Fruit fly (Drosophila melanogaster): Measurements from ENCODE around the gene CG5644.
A peak's percentile ranks its signal among the peaks of the same experiment; 100 is the strongest.

The CG5644 gene

dm6 chr3L:9004788-9005246 is 25.1 kb upstream of the CG5644 start, which contains the start of gene Doc3:
Gene Doc3, plus strand, starts transcription at chr3L:9005196.
- TF ChIP-seq CG8478 (optimal IDR thresholded peaks at IDR 0.05) (no peak), CTCF (optimal IDR thresholded peaks at IDR 0.05) (peak in 1 of 2 experiments; percentile 24)

DNA sequence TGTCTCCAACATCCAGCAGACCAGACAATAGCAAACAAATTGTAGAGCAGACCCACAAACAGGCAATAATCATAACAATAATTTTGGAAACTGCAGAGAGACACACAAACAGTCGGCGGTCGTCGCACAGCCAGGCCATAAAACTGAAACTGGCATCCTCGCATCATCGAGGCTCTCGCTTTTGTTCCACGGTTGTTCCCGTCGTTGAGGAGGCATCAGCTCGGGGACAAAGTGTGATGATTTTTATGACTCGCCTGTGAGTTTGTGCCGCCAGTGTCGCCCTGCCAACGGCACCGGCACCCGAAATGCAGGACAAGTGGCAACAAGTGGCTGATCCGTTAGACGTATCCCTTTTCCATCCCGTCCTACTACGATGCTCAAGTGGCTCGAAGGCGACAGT is 23.7 kb upstream of the CG5644 start:
- TF ChIP-seq CTCF (optimal IDR thresholded peaks at IDR 0.05) (no peak), CG8478 (optimal IDR thresholded peaks at IDR 0.05) (no peak)

DNA sequence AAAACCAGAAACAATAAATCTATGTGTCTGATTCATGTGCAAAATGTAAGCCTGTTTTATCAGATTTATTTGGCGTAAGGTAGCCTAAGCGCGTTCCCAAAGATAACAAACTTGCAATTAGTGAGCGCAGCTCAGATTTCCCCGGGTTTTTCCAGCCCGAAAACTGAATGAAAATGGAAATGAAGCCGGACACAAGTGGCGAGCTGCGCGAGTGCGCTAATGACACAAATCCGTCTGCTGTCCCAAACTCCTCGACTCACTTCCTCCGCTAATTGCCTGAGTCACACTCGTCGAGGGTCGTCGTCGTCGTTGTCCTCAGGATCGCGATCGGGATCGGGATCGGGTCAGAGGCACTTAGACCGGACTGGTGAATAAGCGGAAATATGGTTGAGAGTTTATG is 22.8 kb upstream of the CG5644 start:
- TF ChIP-seq CTCF (optimal IDR thresholded peaks at IDR 0.05) (no peak), CG8478 (optimal IDR thresholded peaks at IDR 0.05) (no peak)

dm6 chr3L:8997686-8998239 is 18.1 kb upstream of the CG5644 start, which contains the start of the genes smg and CG5087:
Gene smg, minus strand, starts transcription at chr3L:8997989.
Gene CG5087, plus strand, starts transcription at chr3L:8998184.
- TF ChIP-seq CTCF (optimal IDR thresholded peaks at IDR 0.05) (peak; percentile 70 to 78), CG8478 (optimal IDR thresholded peaks at IDR 0.05) (no peak)

- TF ChIP-seq CG8478 (optimal IDR thresholded peaks at IDR 0.05) (no peak), CTCF (optimal IDR thresholded peaks at IDR 0.05) (no peak)
Measured at dm6 chr3L:8996899-8997685, 17.4 kb upstream of the CG5644 start.

- no peak for TF ChIP-seq CG8478 (optimal IDR thresholded peaks at IDR 0.05)
- TF ChIP-seq CTCF (optimal IDR thresholded peaks at IDR 0.05) = no peak
Measured at dm6 chr3L:8996173-8996767, 16.6 kb upstream of the CG5644 start.

DNA sequence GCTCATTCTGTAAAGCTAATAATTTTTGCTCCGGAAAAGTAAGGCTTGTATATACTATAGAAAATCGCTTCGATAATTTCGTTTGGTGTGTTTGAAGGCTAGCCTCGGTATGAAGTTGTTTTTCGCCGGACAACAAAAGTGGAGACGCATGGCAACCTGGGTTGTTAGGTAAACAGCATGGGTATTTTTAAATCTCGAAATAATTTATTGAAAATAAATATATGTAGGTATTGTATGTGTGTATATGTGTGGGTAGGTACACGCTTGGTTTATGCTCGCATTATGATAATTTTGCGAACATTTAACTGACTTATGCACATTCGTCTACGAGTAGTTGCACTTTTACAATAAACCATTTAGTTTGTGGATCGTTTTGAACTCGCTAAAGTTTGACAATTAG is 10.4 kb upstream of the CG5644 start, which contains the start of gene CG5280:
CG5280 (minus strand) TSS at position 101 of the 400 bp plus-strand sequence.
- TF ChIP-seq CG8478 (optimal IDR thresholded peaks at IDR 0.05) (no peak), CTCF (optimal IDR thresholded peaks at IDR 0.05) (no peak)

dm6 chr3L:8986582-8986981 is 6.9 kb upstream of the CG5644 start, which contains the start of gene CG5068:
Gene CG5068, plus strand, starts transcription at chr3L:8986710.
- TF ChIP-seq CG8478 (optimal IDR thresholded peaks at IDR 0.05) = no peak
- peak in 1 of 2 experiments; percentile 47 for TF ChIP-seq CTCF (optimal IDR thresholded peaks at IDR 0.05)

DNA sequence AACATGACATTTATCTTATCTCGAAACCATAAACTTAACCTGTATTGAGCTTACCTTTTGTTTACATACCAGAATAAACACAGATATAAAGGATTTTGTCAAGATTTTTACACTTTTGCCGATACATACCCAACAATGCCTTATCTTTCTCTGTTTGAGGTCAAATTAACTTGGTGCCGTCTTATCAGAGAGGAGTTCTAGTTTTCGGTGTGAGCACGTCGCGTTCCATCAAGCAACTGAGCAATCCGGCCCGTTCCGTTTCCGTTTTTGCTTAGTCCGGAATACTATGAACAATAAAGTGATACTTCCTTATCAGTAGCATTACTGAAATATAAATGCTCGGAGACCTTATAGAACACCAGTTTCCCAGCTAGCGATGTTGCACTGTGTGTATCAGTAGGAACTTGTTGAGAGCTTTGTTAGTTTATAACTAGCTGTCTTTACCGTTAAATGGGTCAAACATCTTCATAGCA is 6.2 kb upstream of the CG5644 start, which contains the start of gene Galk:
Galk (minus strand) TSS at position 244 of the 473 bp plus-strand sequence.
- TF ChIP-seq CG8478 (optimal IDR thresholded peaks at IDR 0.05) = no peak

DNA sequence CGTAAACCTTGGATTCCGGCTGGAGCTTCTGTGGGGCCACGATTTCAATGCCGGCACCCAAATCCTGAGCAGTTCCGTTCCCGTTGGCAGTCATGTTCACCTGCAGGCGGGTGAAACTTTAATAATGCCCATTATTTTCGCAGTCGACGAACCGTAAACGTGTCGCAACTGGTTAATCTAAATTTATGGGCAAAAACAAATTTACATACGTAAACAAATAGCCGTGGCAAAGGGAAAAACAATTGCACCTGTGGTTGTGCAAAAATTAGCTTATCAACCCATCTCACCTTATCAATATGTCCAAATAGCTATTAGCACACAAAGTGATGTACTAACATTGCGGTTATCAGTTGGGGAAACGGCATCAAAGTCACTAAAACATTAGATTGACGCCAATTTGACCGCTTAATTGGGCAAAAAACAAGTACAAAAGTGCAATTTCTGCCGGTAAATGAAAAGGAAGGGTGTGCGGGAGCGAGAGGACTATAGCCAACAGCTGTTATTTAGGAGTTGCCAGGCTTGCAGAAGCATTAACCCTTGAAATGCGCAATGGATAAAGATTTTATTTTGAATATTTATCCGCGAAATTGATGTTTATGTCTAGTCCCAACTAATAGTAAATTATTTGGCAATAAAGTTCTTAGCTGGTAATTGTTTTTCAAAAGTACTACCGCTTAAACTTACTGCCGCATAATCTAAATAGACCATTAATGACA is 5.6 kb upstream of the CG5644 start:
- TF ChIP-seq CTCF (optimal IDR thresholded peaks at IDR 0.05) (no peak), CG8478 (optimal IDR thresholded peaks at IDR 0.05) (no peak)

DNA sequence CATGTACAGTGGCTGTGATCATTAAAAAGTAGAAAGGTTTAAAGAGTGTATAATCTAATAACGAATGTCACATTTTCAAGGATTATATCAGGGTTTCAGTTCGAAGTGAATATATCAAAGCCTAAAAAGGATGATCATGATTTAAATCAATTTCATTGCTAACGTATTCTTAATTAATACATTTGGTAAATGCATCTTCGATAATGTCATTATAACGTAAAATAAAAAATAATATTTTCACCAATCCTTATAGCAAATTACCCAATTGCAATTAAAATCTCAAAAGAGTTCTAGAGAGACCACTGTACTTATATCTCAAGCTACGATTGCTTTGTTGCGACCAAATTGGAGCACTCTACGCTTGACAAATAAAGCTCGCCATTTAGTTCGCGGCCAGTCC is 2.4 kb upstream of the CG5644 start:
- TF ChIP-seq CG8478 (optimal IDR thresholded peaks at IDR 0.05) (no peak), CTCF (optimal IDR thresholded peaks at IDR 0.05) (no peak)

DNA sequence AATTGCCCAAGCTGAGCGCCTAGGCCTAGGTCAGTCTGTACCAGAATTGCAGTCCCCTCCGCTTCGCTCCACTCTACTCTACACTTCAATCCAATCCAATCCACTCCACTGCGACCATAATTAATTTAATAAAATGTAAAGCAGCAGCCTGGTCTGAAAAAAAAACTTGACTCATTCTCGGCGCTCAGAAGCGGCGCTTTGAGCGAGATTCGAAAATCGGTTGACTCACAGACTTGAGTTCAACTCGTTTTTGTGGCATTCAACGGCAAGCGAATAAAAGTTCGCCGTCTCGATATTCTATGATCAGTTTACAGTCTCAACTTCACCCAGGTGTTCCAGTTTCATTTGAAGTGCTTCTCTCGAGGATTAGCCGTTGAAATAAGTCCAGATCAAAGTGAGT is 1.8 kb upstream of the CG5644 start, which contains the start of gene CG13314:
CG13314 (plus strand) TSS at position 301 of the 400 bp plus-strand sequence.
- TF ChIP-seq CG8478 (optimal IDR thresholded peaks at IDR 0.05) (no peak), CTCF (optimal IDR thresholded peaks at IDR 0.05) (no peak)

- TF ChIP-seq CTCF (optimal IDR thresholded peaks at IDR 0.05) (no peak), CG8478 (optimal IDR thresholded peaks at IDR 0.05) (no peak)
Measured at dm6 chr3L:8978678-8979413, 834 bp downstream of the CG5644 start.

Data from S2 (cell line).